Fruit fly (Drosophila melanogaster) whole organism, adult: ENCODE results near the gene CG34298.

Source experiments
- CG11617 ChIP-seq: fragments of 200-800 bp; sonication (Bioruptor generic); optimal IDR thresholded peaks from 2 replicates; lab custom pipeline; 2017; ENCODE audit warnings: mild to moderate bottlenecking, missing biosample characterization, missing genetic modification reagents, missing genetic modification characterization
- CG12768 ChIP-seq: fragments of 200-800 bp; sonication (Bioruptor generic); optimal IDR thresholded peaks from 2 replicates; lab custom pipeline; 2017; ENCODE audit warnings: missing biosample characterization, missing genetic modification characterization, mild to moderate bottlenecking, moderate library complexity, missing genetic modification reagents
- CG14711 ChIP-seq: fragments of 200-800 bp; sonication (Bioruptor generic); optimal IDR thresholded peaks from 2 replicates; lab custom pipeline; 2018; ENCODE audit warnings: missing biosample characterization, mild to moderate bottlenecking, missing genetic modification characterization, moderate library complexity
- CG1620 ChIP-seq: fragments of 200-800 bp; sonication (Bioruptor generic); optimal IDR thresholded peaks from 2 replicates; lab custom pipeline; 2016; ENCODE audit warnings: missing biosample characterization, missing genetic modification characterization
- CG33017 ChIP-seq: fragments of 200-800 bp; sonication (Bioruptor generic); optimal IDR thresholded peaks from 2 replicates; lab custom pipeline; 2018; ENCODE audit warnings: missing biosample characterization, mild to moderate bottlenecking, missing genetic modification characterization, moderate library complexity
- CG5204 ChIP-seq: fragments of 200-800 bp; sonication (Bioruptor generic); optimal IDR thresholded peaks from 2 replicates; lab custom pipeline; 2016; ENCODE audit warnings: missing biosample characterization, missing genetic modification characterization
- CG7045 ChIP-seq: fragments of 200-800 bp; sonication (Bioruptor generic); optimal IDR thresholded peaks from 2 replicates; lab custom pipeline; 2017; ENCODE audit warnings: missing biosample characterization, mild to moderate bottlenecking, missing genetic modification characterization
- CG7101 ChIP-seq: fragments of 200-800 bp; sonication (Bioruptor generic); optimal IDR thresholded peaks from 2 replicates; lab custom pipeline; 2018; ENCODE audit warnings: missing biosample characterization, mild to moderate bottlenecking, missing genetic modification characterization, moderate library complexity
- Clk ChIP-seq: fragments of 200-800 bp; sonication (Bioruptor generic); optimal IDR thresholded peaks from 2 replicates; lab custom pipeline; 2017; ENCODE audit warnings: missing biosample characterization, missing genetic modification characterization
- Crg-1 ChIP-seq: fragments of 200-800 bp; sonication (Bioruptor generic); optimal IDR thresholded peaks from 2 replicates; lab custom pipeline; 2016; ENCODE audit warnings: missing biosample characterization, missing genetic modification characterization
- Hr96 ChIP-seq: fragments of 200-800 bp; sonication (Bioruptor generic); optimal IDR thresholded peaks from 2 replicates; lab custom pipeline; 2016; ENCODE audit warnings: missing biosample characterization, missing genetic modification characterization
- Mnt ChIP-seq: fragments of 200-800 bp; sonication (Bioruptor generic); optimal IDR thresholded peaks from 2 replicates; lab custom pipeline; 2016; ENCODE audit warnings: missing biosample characterization, mild to moderate bottlenecking, missing genetic modification characterization
- bab1 ChIP-seq: fragments of 200-800 bp; sonication (Bioruptor generic); optimal IDR thresholded peaks from 3 replicates; lab custom pipeline; 2019; ENCODE audit warnings: missing biosample characterization, mild to moderate bottlenecking, missing genetic modification characterization, moderate library complexity
- cic ChIP-seq: fragments of 200-800 bp; sonication (Bioruptor generic); optimal IDR thresholded peaks from 2 replicates; lab custom pipeline; 2017; ENCODE audit warnings: missing biosample characterization, mild to moderate bottlenecking, missing genetic modification characterization, moderate library complexity
- cnc ChIP-seq, 2 experiments: fragments of >200 bp; optimal IDR thresholded peaks; 2 replicates each; lab custom pipeline; 2017
- kay ChIP-seq: fragments of 200-800 bp; sonication (Bioruptor generic); peaks from one replicate; lab custom pipeline; 2016; ENCODE audit warnings: missing biosample characterization, missing genetic modification characterization, borderline replicate concordance
- ovo ChIP-seq: fragments of 200-800 bp; sonication (Bioruptor generic); optimal IDR thresholded peaks from 2 replicates; lab custom pipeline; 2016; ENCODE audit warnings: missing biosample characterization, missing genetic modification characterization
- pad ChIP-seq: fragments of 200-800 bp; sonication (Bioruptor generic); optimal IDR thresholded peaks from 3 replicates; lab custom pipeline; 2017; ENCODE audit warnings: missing biosample characterization, missing genetic modification characterization, mild to moderate bottlenecking, moderate library complexity, missing genetic modification reagents
- tj ChIP-seq: fragments of 200-800 bp; sonication (Bioruptor generic); optimal IDR thresholded peaks from 3 replicates; lab custom pipeline; 2017; ENCODE audit warnings: missing biosample characterization, mild to moderate bottlenecking, missing genetic modification characterization, moderate library complexity
- toe ChIP-seq: fragments of 200-800 bp; sonication (Bioruptor generic); optimal IDR thresholded peaks from 2 replicates; lab custom pipeline; 2016; ENCODE audit warnings: missing biosample characterization, missing genetic modification characterization

The CG34298 gene

dm6 chr3R:29995035-29995434 lies 4.6 kb upstream of the CG34298 start, which contains the start of the genes CG7903 and Sas-6:
Gene CG7903, minus strand, starts transcription at chr3R:29995231.
Gene Sas-6, plus strand, starts transcription at chr3R:29995357.
- no peak for TF ChIP-seq CG5204 (GFP tag; lab: Kevin White, UChicago)
- TF ChIP-seq CG7045 (GFP tag; lab: Kevin White, UChicago), result no peak
- no peak for TF ChIP-seq CG11617
- peak; percentile 1 for TF ChIP-seq CG14711 (tag; lab: Kevin White, UChicago)
- no peak for TF ChIP-seq toe (GFP tag; lab: Kevin White, UChicago)
- TF ChIP-seq Hr96 (GFP tag; lab: Kevin White, UChicago), result no peak
- peak; percentile 9 for TF ChIP-seq CG1620 (GFP tag; lab: Kevin White, UChicago)

dm6 chr3R:29997607-29998236 lies 1.9 kb upstream of the CG34298 start, which contains the start of the genes CG15525 and CG11504:
Gene CG15525, minus strand, starts transcription at chr3R:29997676.
Gene CG11504, plus strand, starts transcription at chr3R:29997900.
- TF ChIP-seq Clk (GFP tag; lab: Kevin White, UChicago), result no peak
- peak; percentile 42 for TF ChIP-seq Mnt (GFP tag; lab: Kevin White, UChicago)
- no peak for TF ChIP-seq CG12768 (GFP tag; lab: Kevin White, UChicago)
- TF ChIP-seq CG1620 (GFP tag; lab: Kevin White, UChicago), result peak; percentile 23
- TF ChIP-seq CG14711 (tag; lab: Kevin White, UChicago), result peak; percentile 29
- TF ChIP-seq bab1 (GFP tag; lab: Kevin White, UChicago), result peak; percentile 55
- TF ChIP-seq CG7101 (tag; lab: Kevin White, UChicago), result peak; percentile 18

- no peak for TF ChIP-seq cnc (optimal IDR thresholded peaks at IDR 0.05; lab: Kevin White, UChicago)
- peak; percentile 9 for TF ChIP-seq ovo
Observed at dm6 chr3R:30000286-30000685, 691 bp downstream of the CG34298 start, which contains the start of gene Tace. Gene Tace, plus strand, starts transcription at chr3R:30000530.

- TF ChIP-seq Hr96 (GFP tag; lab: Kevin White, UChicago) (peak; percentile 65), bab1 (GFP tag; lab: Kevin White, UChicago) (peak; percentile 42), Crg-1 (GFP tag; lab: Kevin White, UChicago) (peak; percentile 54), Clk (GFP tag; lab: Kevin White, UChicago) (no peak), pad (GFP tag; lab: Kevin White, UChicago) (peak; percentile 30), CG11617 (peak; percentile 22), cnc (optimal IDR thresholded peaks at IDR 0.05; lab: Kevin White, UChicago) (no peak), Mnt (GFP tag; lab: Kevin White, UChicago) (peak; percentile 95), CG14711 (tag; lab: Kevin White, UChicago) (peak; percentile 93), CG7045 (GFP tag; lab: Kevin White, UChicago) (peak; percentile 9), CG12768 (GFP tag; lab: Kevin White, UChicago) (peak; percentile 36), toe (GFP tag; lab: Kevin White, UChicago) (peak; percentile 68), CG33017 (no peak), tj (GFP tag; lab: Kevin White, UChicago) (peak; percentile 56), ovo (no peak), cic (peak; percentile 13), CG5204 (GFP tag; lab: Kevin White, UChicago) (no peak), kay (GFP tag; lab: Kevin White, UChicago) (no peak), CG7101 (tag; lab: Kevin White, UChicago) (peak; percentile 31), CG1620 (GFP tag; lab: Kevin White, UChicago) (peak; percentile 47)
Observed at dm6 chr3R:30004648-30005047, 5.1 kb downstream of the CG34298 start, which contains the start of the genes Nlp and Nph. Gene Nlp, plus strand, starts transcription at chr3R:30004785. Gene Nph, minus strand, starts transcription at chr3R:30004861.

dm6 chr3R:30005332-30005979 lies 5.9 kb downstream of the CG34298 start:
- no peak for TF ChIP-seq kay (GFP tag; lab: Kevin White, UChicago)
- TF ChIP-seq CG14711 (tag; lab: Kevin White, UChicago), result no peak
- no peak for TF ChIP-seq CG1620 (GFP tag; lab: Kevin White, UChicago)
- TF ChIP-seq cic, result no peak
- no peak for TF ChIP-seq Clk (GFP tag; lab: Kevin White, UChicago)
- TF ChIP-seq CG33017, result no peak
- TF ChIP-seq Crg-1 (GFP tag; lab: Kevin White, UChicago), result no peak
- TF ChIP-seq Mnt (GFP tag; lab: Kevin White, UChicago), result no peak
- TF ChIP-seq CG5204 (GFP tag; lab: Kevin White, UChicago), result no peak
- TF ChIP-seq pad (GFP tag; lab: Kevin White, UChicago), result no peak
- TF ChIP-seq cnc (optimal IDR thresholded peaks at IDR 0.05; lab: Kevin White, UChicago), result no peak
- no peak for TF ChIP-seq CG11617
- no peak for TF ChIP-seq CG7101 (tag; lab: Kevin White, UChicago)

dm6 chr3R:30009173-30009572 lies 9.6 kb downstream of the CG34298 start, which contains the start of gene CG7912:
Gene CG7912, minus strand, starts transcription at chr3R:30009189.
- TF ChIP-seq kay (GFP tag; lab: Kevin White, UChicago) (no peak), bab1 (GFP tag; lab: Kevin White, UChicago) (no peak), Crg-1 (GFP tag; lab: Kevin White, UChicago) (no peak), CG12768 (GFP tag; lab: Kevin White, UChicago) (no peak), cic (no peak), CG7101 (tag; lab: Kevin White, UChicago) (no peak), cnc (optimal IDR thresholded peaks at IDR 0.05; lab: Kevin White, UChicago) (no peak), toe (GFP tag; lab: Kevin White, UChicago) (no peak), CG33017 (no peak), CG1620 (GFP tag; lab: Kevin White, UChicago) (no peak)
